Fruit fly (Drosophila melanogaster) whole organism, adult: ENCODE data around the gene Ptp10D.

Source experiments
- CG1620 ChIP-seq: fragments of 200-800 bp; sonication (Bioruptor generic); optimal IDR thresholded peaks from 2 replicates; lab custom pipeline; 2016; ENCODE audit warnings: missing biosample characterization, missing genetic modification characterization
- CG33017 ChIP-seq: fragments of 200-800 bp; sonication (Bioruptor generic); optimal IDR thresholded peaks from 2 replicates; lab custom pipeline; 2018; ENCODE audit warnings: missing biosample characterization, mild to moderate bottlenecking, missing genetic modification characterization, moderate library complexity
- bab1 ChIP-seq: fragments of 200-800 bp; sonication (Bioruptor generic); optimal IDR thresholded peaks from 3 replicates; lab custom pipeline; 2019; ENCODE audit warnings: missing biosample characterization, mild to moderate bottlenecking, missing genetic modification characterization, moderate library complexity
- cic ChIP-seq: fragments of 200-800 bp; sonication (Bioruptor generic); optimal IDR thresholded peaks from 2 replicates; lab custom pipeline; 2017; ENCODE audit warnings: missing biosample characterization, mild to moderate bottlenecking, missing genetic modification characterization, moderate library complexity
- kay ChIP-seq: fragments of 200-800 bp; sonication (Bioruptor generic); peaks from one replicate; lab custom pipeline; 2016; ENCODE audit warnings: missing biosample characterization, missing genetic modification characterization, borderline replicate concordance
- toe ChIP-seq: fragments of 200-800 bp; sonication (Bioruptor generic); optimal IDR thresholded peaks from 2 replicates; lab custom pipeline; 2016; ENCODE audit warnings: missing biosample characterization, missing genetic modification characterization

DNA sequence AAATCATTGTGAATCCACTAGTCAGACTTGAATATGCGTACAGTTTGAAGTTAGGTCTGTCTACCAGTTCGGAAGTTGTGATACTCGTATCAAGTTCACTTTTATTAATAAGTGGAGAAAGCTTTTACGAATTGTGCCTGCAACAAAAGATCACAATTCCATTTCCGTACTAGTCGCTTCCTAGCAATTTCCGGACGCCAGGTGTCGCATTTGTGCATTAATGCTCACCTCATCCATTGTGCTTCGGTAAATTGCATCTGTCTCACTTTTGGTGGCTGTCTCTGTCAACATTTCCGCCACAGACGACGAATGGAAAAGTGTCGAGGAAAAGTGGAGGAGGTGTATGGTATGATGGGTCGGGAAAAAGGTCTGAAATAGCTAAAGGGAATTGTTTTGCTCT lies 21.4 kb downstream of the Ptp10D start:
- TF ChIP-seq cic (GFP tag; lab: Kevin White, UChicago) (no peak), CG1620 (no peak), toe (no peak), CG33017 (tag; lab: Kevin White, UChicago) (no peak), kay (no peak), bab1 (GFP tag; lab: Kevin White, UChicago) (no peak)
